Worm (Caenorhabditis elegans): ENCODE measurements around the gene pgp-4.

ce11 chrX:11405908-11406307 lies 48.3 kb downstream of the pgp-4 start, which contains the start of gene slo-2:
- no peak for TF ChIP-seq nhr-67 (tag; optimal IDR thresholded peaks at IDR 0.05)
- no peak for TF ChIP-seq fkh-10 (GFP tag; optimal IDR thresholded peaks at IDR 0.05)
- no peak for TF ChIP-seq ama-1 (optimal IDR thresholded peaks at IDR 0.05)
- no peak for TF ChIP-seq mdl-1 (tag; optimal IDR thresholded peaks at IDR 0.05)
- TF ChIP-seq unc-39 (tag; optimal IDR thresholded peaks at IDR 0.05) = no peak
- TF ChIP-seq snpc-4 (tag; optimal IDR thresholded peaks at IDR 0.05) = no peak
- TF ChIP-seq ztf-11 (tag; optimal IDR thresholded peaks at IDR 0.05) = no peak
- TF ChIP-seq nhr-76 (tag; optimal IDR thresholded peaks at IDR 0.05) = no peak
- no peak for TF ChIP-seq nhr-11 (tag; optimal IDR thresholded peaks at IDR 0.05)
- no peak for TF ChIP-seq nhr-77 (tag; optimal IDR thresholded peaks at IDR 0.05)
- TF ChIP-seq elt-3 (tag; optimal IDR thresholded peaks at IDR 0.05) = no peak

All from whole organism, L3 larva.